Worm (Caenorhabditis elegans): ENCODE data around the gene ssq-1.

The ssq-1 gene

ce11 chrIV:9815432-9815831 lies 36.9 kb upstream of the ssq-1 start, which contains the start of gene egl-20:
egl-20 (minus strand) TSS chrIV:9815532.
- TF ChIP-seq ceh-48 (tag; optimal IDR thresholded peaks at IDR 0.05) (no peak), hlh-30 (tag; optimal IDR thresholded peaks at IDR 0.05; ENCODE audit: insufficient read depth) (no peak), ceh-9 (tag; optimal IDR thresholded peaks at IDR 0.05) (no peak), pros-1 (tag; optimal IDR thresholded peaks at IDR 0.05) (no peak), ahr-1 (tag; optimal IDR thresholded peaks at IDR 0.05) (no peak), dmd-4 (tag; optimal IDR thresholded peaks at IDR 0.05; ENCODE audit: borderline replicate concordance) (no peak), ceh-31 (tag; optimal IDR thresholded peaks at IDR 0.05) (no peak), unc-42 (tag; optimal IDR thresholded peaks at IDR 0.05) (no peak), ets-4 (tag; optimal IDR thresholded peaks at IDR 0.05) (no peak)

- TF ChIP-seq che-1 (tag; optimal IDR thresholded peaks at IDR 0.05) = no peak
- no peak for TF ChIP-seq pat-9 (tag; optimal IDR thresholded peaks at IDR 0.05)
- TF ChIP-seq C08G9.2 (tag; optimal IDR thresholded peaks at IDR 0.05) = no peak
- TF ChIP-seq lin-11 (tag; optimal IDR thresholded peaks at IDR 0.05) = no peak
- TF ChIP-seq F13H6.1 (tag; optimal IDR thresholded peaks at IDR 0.05) = no peak
- no peak for TF ChIP-seq unc-3 (GFP tag; conservative IDR thresholded peaks at IDR 0.05)
- TF ChIP-seq unc-3 (tag; optimal IDR thresholded peaks at IDR 0.05) = no peak
- TF ChIP-seq pqm-1 (tag; optimal IDR thresholded peaks at IDR 0.05) = no peak
Observed at ce11 chrIV:9821621-9822020, 30.7 kb upstream of the ssq-1 start, which contains the start of gene col-123. col-123 (plus strand) TSS chrIV:9821921.

- TF ChIP-seq C08G9.2 (tag; optimal IDR thresholded peaks at IDR 0.05) (peak; percentile 9), gmeb-2 (tag; optimal IDR thresholded peaks at IDR 0.05) (no peak)
Observed at ce11 chrIV:9822585-9822984, 29.8 kb upstream of the ssq-1 start.

ce11 chrIV:9824480-9824879 lies 27.9 kb upstream of the ssq-1 start, which contains the start of gene catp-6:
catp-6 (minus strand) TSS chrIV:9824580.
- TF ChIP-seq rnt-1 (tag; optimal IDR thresholded peaks at IDR 0.05) (no peak), sox-4 (tag; optimal IDR thresholded peaks at IDR 0.05) (no peak), ceh-19 (GFP tag; optimal IDR thresholded peaks at IDR 0.05) (no peak), lim-6 (tag; optimal IDR thresholded peaks at IDR 0.05) (no peak), fkh-6 (tag; optimal IDR thresholded peaks at IDR 0.05) (no peak), C08G9.2 (tag; optimal IDR thresholded peaks at IDR 0.05) (no peak), ceh-22 (tag; optimal IDR thresholded peaks at IDR 0.05) (no peak), ceh-31 (tag; optimal IDR thresholded peaks at IDR 0.05) (no peak), ceh-14 (tag; optimal IDR thresholded peaks at IDR 0.05) (no peak), nfya-1 (tag; optimal IDR thresholded peaks at IDR 0.05) (no peak), hlh-6 (tag; optimal IDR thresholded peaks at IDR 0.05) (no peak), ceh-45 (GFP tag; IDR thresholded peaks at IDR 0.05) (no peak), sdc-2 (tag; optimal IDR thresholded peaks at IDR 0.05) (no peak), tbx-2 (tag; optimal IDR thresholded peaks at IDR 0.05) (no peak)

ce11 chrIV:9825196-9825744 lies 27.1 kb upstream of the ssq-1 start, which contains the start of gene mtr-4:
mtr-4 (plus strand) TSS chrIV:9825694.
- TF ChIP-seq C08G9.2 (tag; optimal IDR thresholded peaks at IDR 0.05) (no peak), ceh-30 (tag; optimal IDR thresholded peaks at IDR 0.05) (no peak), hlh-6 (tag; optimal IDR thresholded peaks at IDR 0.05) (no peak), ceh-19 (GFP tag; optimal IDR thresholded peaks at IDR 0.05) (no peak), ttx-3 (tag; optimal IDR thresholded peaks at IDR 0.05) (no peak), syd-9 (tag; optimal IDR thresholded peaks at IDR 0.05) (no peak), rnt-1 (tag; optimal IDR thresholded peaks at IDR 0.05) (no peak), tbx-2 (tag; optimal IDR thresholded peaks at IDR 0.05) (no peak), pag-3 (tag; optimal IDR thresholded peaks at IDR 0.05; ENCODE audit: borderline replicate concordance) (no peak), lim-6 (tag; optimal IDR thresholded peaks at IDR 0.05) (no peak), nfya-1 (tag; optimal IDR thresholded peaks at IDR 0.05) (no peak), ceh-24 (tag; optimal IDR thresholded peaks at IDR 0.05) (no peak), sox-2 (GFP tag; IDR thresholded peaks at IDR 0.05) (no peak), odd-2 (tag; optimal IDR thresholded peaks at IDR 0.05) (no peak), hlh-15 (tag; optimal IDR thresholded peaks at IDR 0.05) (no peak), hlh-8 (tag; optimal IDR thresholded peaks at IDR 0.05) (no peak), F13H6.1 (tag; optimal IDR thresholded peaks at IDR 0.05) (no peak), fkh-6 (tag; optimal IDR thresholded peaks at IDR 0.05) (no peak), hlh-13 (GFP tag; optimal IDR thresholded peaks at IDR 0.05) (no peak)
